Fruit fly (Drosophila melanogaster): Measurements from ENCODE around the gene RpL7-like.

Gene RpL7-like

DNA sequence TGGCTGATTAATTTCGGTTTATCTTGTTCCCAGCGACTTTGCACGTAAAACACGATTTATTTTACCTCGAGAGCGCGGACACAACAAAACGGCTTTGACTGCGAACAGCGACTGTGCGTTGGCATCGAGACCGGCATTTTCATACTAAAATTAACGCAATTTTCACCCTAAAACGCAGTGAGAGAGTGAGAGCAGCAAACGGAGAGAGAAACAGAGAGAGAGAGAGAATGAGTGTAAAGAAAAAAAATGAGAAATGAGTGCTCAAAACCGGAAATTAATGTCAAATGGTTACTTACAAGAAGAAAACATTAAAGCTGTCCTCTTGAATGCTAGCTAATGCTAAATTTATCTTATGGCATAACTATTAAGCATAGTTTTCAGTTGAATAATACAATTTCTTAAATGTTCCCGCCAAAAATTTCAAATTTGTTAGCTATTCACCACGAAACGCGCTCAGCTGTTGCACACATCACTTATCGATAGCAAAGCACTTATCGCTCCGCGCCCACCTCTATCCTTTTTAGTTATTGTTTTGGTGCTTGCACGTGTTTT, at the start of gene RpL7-like, which contains the start of the genes JhI-21 and CG34164 (continued):
- TF ChIP-seq Fer2 (tag; optimal IDR thresholded peaks at IDR 0.05): no peak
- no peak for TF ChIP-seq CG32767 (GFP tag; IDR thresholded peaks at IDR 0.05)
- TF ChIP-seq scrt (GFP tag; optimal IDR thresholded peaks at IDR 0.05): peak; percentile 97
- no peak for TF ChIP-seq CG4328 (GFP tag; optimal IDR thresholded peaks at IDR 0.05)
- TF ChIP-seq row (GFP tag; IDR thresholded peaks at IDR 0.05): no peak
- TF ChIP-seq CG4282 (GFP tag; optimal IDR thresholded peaks at IDR 0.05): no peak
- no peak for TF ChIP-seq CG3065 (GFP tag; optimal IDR thresholded peaks at IDR 0.05)
- TF ChIP-seq sim (GFP tag; IDR thresholded peaks at IDR 0.05): no peak
- peak; percentile 63; the same call in 1 of the 2 replicates for TF ChIP-seq MBD-R2 (GFP tag; IDR thresholded peaks at IDR 0.05)
- no peak for TF ChIP-seq CG7839 (tag; optimal IDR thresholded peaks at IDR 0.05)
- no peak for TF ChIP-seq pfk (GFP tag; optimal IDR thresholded peaks at IDR 0.05)
- peak; percentile 2 for TF ChIP-seq CG30020 (tag; optimal IDR thresholded peaks at IDR 0.05)
- no peak for TF ChIP-seq D19A (tag; optimal IDR thresholded peaks at IDR 0.05)
- TF ChIP-seq Nf-YC (tag; optimal IDR thresholded peaks at IDR 0.05): peak; percentile 11
- no peak for TF ChIP-seq Lpt (GFP tag; optimal IDR thresholded peaks at IDR 0.05)
- no peak for TF ChIP-seq CG15696 (tag; optimal IDR thresholded peaks at IDR 0.05)
- no peak for TF ChIP-seq CG43689 (GFP tag; IDR thresholded peaks at IDR 0.05)
- TF ChIP-seq Blimp-1 (GFP tag; optimal IDR thresholded peaks at IDR 0.05): no peak
- TF ChIP-seq CG12659 (GFP tag; optimal IDR thresholded peaks at IDR 0.05): peak; percentile 2
- TF ChIP-seq CG9876 (GFP tag; optimal IDR thresholded peaks at IDR 0.05): no peak
- TF ChIP-seq trem (tag; optimal IDR thresholded peaks at IDR 0.05): peak; percentile 69
- TF ChIP-seq H2.0 (GFP tag; IDR thresholded peaks at IDR 0.05): no peak
- TF ChIP-seq ap (GFP tag; IDR thresholded peaks at IDR 0.05): no peak
- TF ChIP-seq zen2 (GFP tag; IDR thresholded peaks at IDR 0.05; ENCODE audit: partially characterized antibody): no peak; the same call in 2 of the 3 replicates
- peak; percentile 49 for TF ChIP-seq sd (tag; optimal IDR thresholded peaks at IDR 0.05)
- TF ChIP-seq twi (tag; optimal IDR thresholded peaks at IDR 0.05): no peak
- TF ChIP-seq CG12391 (tag; optimal IDR thresholded peaks at IDR 0.05): no peak

- TF ChIP-seq CG12104 (GFP tag; optimal IDR thresholded peaks at IDR 0.05): peak; percentile 96
- peak; percentile 81 for TF ChIP-seq CG7271 (tag; optimal IDR thresholded peaks at IDR 0.05)
- peak; percentile 26 for TF ChIP-seq pb (GFP tag; optimal IDR thresholded peaks at IDR 0.05)
- TF ChIP-seq Dll (GFP tag; IDR thresholded peaks at IDR 0.05; ENCODE audit: partially characterized antibody): no peak
- peak; percentile 94 for TF ChIP-seq PHDP (tag; optimal IDR thresholded peaks at IDR 0.05)
- peak; percentile 89 for TF ChIP-seq slou (GFP tag; optimal IDR thresholded peaks at IDR 0.05)
- TF ChIP-seq CG13123 (GFP tag; optimal IDR thresholded peaks at IDR 0.05): peak; percentile 87
- peak; percentile 91 for TF ChIP-seq NfI (GFP tag; optimal IDR thresholded peaks at IDR 0.05)
- no peak for TF ChIP-seq chm (GFP tag; IDR thresholded peaks at IDR 0.05)
- peak; percentile 58 for TF ChIP-seq pnt (GFP tag; optimal IDR thresholded peaks at IDR 0.05)
- peak; percentile 41 to 96 for TF ChIP-seq Hr51 (GFP tag; optimal IDR thresholded peaks at IDR 0.05)
- peak; percentile 81 for TF ChIP-seq CG5245 (GFP tag; optimal IDR thresholded peaks at IDR 0.05)
- TF ChIP-seq bsh (GFP tag; optimal IDR thresholded peaks at IDR 0.05): peak; percentile 80 to 94
- no peak for TF ChIP-seq aop (GFP tag; IDR thresholded peaks at IDR 0.05)
- no peak for TF ChIP-seq CG34422 (GFP tag; IDR thresholded peaks at IDR 0.05)
- TF ChIP-seq sc (optimal IDR thresholded peaks at IDR 0.05): no peak
- TF ChIP-seq sc (GFP tag; optimal IDR thresholded peaks at IDR 0.05): peak; percentile 92
- peak; percentile 95 for TF ChIP-seq CG10267 (tag; optimal IDR thresholded peaks at IDR 0.05)
- no peak for TF ChIP-seq Dp (GFP tag; optimal IDR thresholded peaks at IDR 0.05)
- TF ChIP-seq Dip2 (GFP tag; IDR thresholded peaks at IDR 0.05): no peak
- peak; percentile 83 for TF ChIP-seq lilli (GFP tag; optimal IDR thresholded peaks at IDR 0.05)
- TF ChIP-seq NC2β (GFP tag; optimal IDR thresholded peaks at IDR 0.05): peak; percentile 13
Measured at dm6 chr2L:12006397-12007330, 49.5 kb upstream of the RpL7-like start.

All from whole organism, embryonic.